Worm (Caenorhabditis elegans): ENCODE data around the gene T05A7.1.

The T05A7.1 gene

ce11 chrII:4686941-4687340, 8.9 kb downstream of the T05A7.1 start, which contains the start of gene sre-39:
Gene sre-39 (plus strand): TSS chrII:4687241.
- TF ChIP-seq egl-18 (GFP tag; IDR thresholded peaks at IDR 0.05) (no peak), madf-10 (tag; optimal IDR thresholded peaks at IDR 0.05) (no peak), ceh-100 (GFP tag; IDR thresholded peaks at IDR 0.05) (no peak), unc-62 (GFP tag; optimal IDR thresholded peaks at IDR 0.05) (no peak), nfya-2 (GFP tag; IDR thresholded peaks at IDR 0.05) (no peak), F33H1.4 (GFP tag; IDR thresholded peaks at IDR 0.05) (no peak), Y53G8AR.9 (GFP tag; conservative IDR thresholded peaks at IDR 0.05) (no peak), ets-4 (GFP tag; optimal IDR thresholded peaks at IDR 0.05) (no peak), madf-6 (GFP tag; IDR thresholded peaks at IDR 0.05) (no peak)

- TF ChIP-seq attf-6 (GFP tag; IDR thresholded peaks at IDR 0.05) (no peak), ceh-79 (tag; optimal IDR thresholded peaks at IDR 0.05) (no peak), Y79H2A.3 (GFP tag; conservative IDR thresholded peaks at IDR 0.05) (no peak)
Observed at ce11 chrII:4689477-4689876, 11.5 kb downstream of the T05A7.1 start, which contains the start of gene F10G7.12. Gene F10G7.12 (plus strand): TSS chrII:4689777.

- TF ChIP-seq lin-40 (tag; optimal IDR thresholded peaks at IDR 0.05) (no peak), hmg-1.2 (GFP tag; IDR thresholded peaks at IDR 0.05) (peak; percentile 93), attf-5 (GFP tag; optimal IDR thresholded peaks at IDR 0.05) (peak; percentile 4), nhr-80 (tag; optimal IDR thresholded peaks at IDR 0.05) (peak; percentile 1)
Observed at ce11 chrII:4693129-4693528, 15.1 kb downstream of the T05A7.1 start, which contains the start of gene F10G7.5. Gene F10G7.5 (plus strand): TSS chrII:4693414.

- TF ChIP-seq nhr-80 (tag; optimal IDR thresholded peaks at IDR 0.05) = no peak
- no peak for TF ChIP-seq lin-54 (GFP tag; optimal IDR thresholded peaks at IDR 0.05)
- TF ChIP-seq aptf-3 (GFP tag; IDR thresholded peaks at IDR 0.05) = no peak
- TF ChIP-seq zfh-2 (GFP tag; conservative IDR thresholded peaks at IDR 0.05) = no peak
- TF ChIP-seq F57A8.1 (GFP tag; optimal IDR thresholded peaks at IDR 0.05) = no peak
- no peak for TF ChIP-seq ccch-3 (GFP tag; optimal IDR thresholded peaks at IDR 0.05)
- no peak for TF ChIP-seq repo-1 (tag; optimal IDR thresholded peaks at IDR 0.05)
- no peak for TF ChIP-seq cebp-2 (GFP tag; IDR thresholded peaks at IDR 0.05)
- no peak for TF ChIP-seq ztf-22 (GFP tag; optimal IDR thresholded peaks at IDR 0.05)
- TF ChIP-seq tbp1 (GFP tag; optimal IDR thresholded peaks at IDR 0.05) = peak; percentile 8
- TF ChIP-seq ceh-27 (GFP tag; optimal IDR thresholded peaks at IDR 0.05) = no peak
- peak; percentile 51; the same call in 1 of the 2 replicates for TF ChIP-seq F39B2.1 (GFP tag; IDR thresholded peaks at IDR 0.05)
- no peak for TF ChIP-seq somi-1 (GFP tag; optimal IDR thresholded peaks at IDR 0.05)
- TF ChIP-seq unc-130 (GFP tag; optimal IDR thresholded peaks at IDR 0.05) = no peak
- no peak for TF ChIP-seq ets-4 (GFP tag; optimal IDR thresholded peaks at IDR 0.05)
- TF ChIP-seq attf-5 (GFP tag; optimal IDR thresholded peaks at IDR 0.05) = no peak
- no peak for TF ChIP-seq mes-4 (tag; optimal IDR thresholded peaks at IDR 0.05)
- TF ChIP-seq hmg-20 (GFP tag; IDR thresholded peaks at IDR 0.05) = no peak
- 0 out of 2 replicates have a peak, but pooled peaks have one; percentile 28 for TF ChIP-seq rcor-1 (GFP tag; IDR thresholded peaks at IDR 0.05)
- no peak for TF ChIP-seq let-607 (tag; optimal IDR thresholded peaks at IDR 0.05)
- TF ChIP-seq B0261.1 (tag; optimal IDR thresholded peaks at IDR 0.05) = no peak
- TF ChIP-seq B0035.1 (tag; optimal IDR thresholded peaks at IDR 0.05) = no peak
- peak; percentile 56 for TF ChIP-seq F49E8.2 (tag; optimal IDR thresholded peaks at IDR 0.05; ENCODE audit: insufficient read depth)
- peak; percentile 56; the same call in 1 of the 2 replicates for TF ChIP-seq ekl-4 (GFP tag; IDR thresholded peaks at IDR 0.05)
- TF ChIP-seq him-1 (tag; optimal IDR thresholded peaks at IDR 0.05) = no peak
- TF ChIP-seq F33H1.4 (GFP tag; IDR thresholded peaks at IDR 0.05) = no peak; the same call in 1 of the 2 replicates
- no peak for TF ChIP-seq F57C9.4 (tag; optimal IDR thresholded peaks at IDR 0.05)
- peak; percentile 65 for TF ChIP-seq B0336.3 (GFP tag; IDR thresholded peaks at IDR 0.05)
- no peak for TF ChIP-seq chd-7 (tag; optimal IDR thresholded peaks at IDR 0.05)
- TF ChIP-seq mel-28 (tag; optimal IDR thresholded peaks at IDR 0.05; ENCODE audit: borderline replicate concordance) = no peak
- no peak for TF ChIP-seq lsl-1 (GFP tag; optimal IDR thresholded peaks at IDR 0.05)
- TF ChIP-seq F37B4.10 (GFP tag; IDR thresholded peaks at IDR 0.05) = no peak
Observed at ce11 chrII:4696055-4696454, 18.0 kb downstream of the T05A7.1 start.

Data from whole organism, young adult.